Worm (Caenorhabditis elegans) whole organism, late embryonic: ENCODE results near the gene srm-2.

Source experiments
- fkh-10 ChIP-seq: fragments of 150-350 bp; optimal IDR thresholded peaks from 2 replicates; lab custom pipeline; 2014; ENCODE audit warnings: missing biosample characterization, missing genetic modification reagents, missing genetic modification characterization
- pha-4 ChIP-seq: fragments of 150-350 bp; optimal IDR thresholded peaks from 2 replicates; lab custom pipeline; 2018; ENCODE audit warnings: missing biosample characterization, missing genetic modification reagents, missing genetic modification characterization
- sox-4 ChIP-seq: sonication (generic microtip); optimal IDR thresholded peaks from 2 replicates; lab custom pipeline; 2017; ENCODE audit warnings: mild to moderate bottlenecking, missing genetic modification characterization, inconsistent platforms, missing compliant biosample characterization

DNA sequence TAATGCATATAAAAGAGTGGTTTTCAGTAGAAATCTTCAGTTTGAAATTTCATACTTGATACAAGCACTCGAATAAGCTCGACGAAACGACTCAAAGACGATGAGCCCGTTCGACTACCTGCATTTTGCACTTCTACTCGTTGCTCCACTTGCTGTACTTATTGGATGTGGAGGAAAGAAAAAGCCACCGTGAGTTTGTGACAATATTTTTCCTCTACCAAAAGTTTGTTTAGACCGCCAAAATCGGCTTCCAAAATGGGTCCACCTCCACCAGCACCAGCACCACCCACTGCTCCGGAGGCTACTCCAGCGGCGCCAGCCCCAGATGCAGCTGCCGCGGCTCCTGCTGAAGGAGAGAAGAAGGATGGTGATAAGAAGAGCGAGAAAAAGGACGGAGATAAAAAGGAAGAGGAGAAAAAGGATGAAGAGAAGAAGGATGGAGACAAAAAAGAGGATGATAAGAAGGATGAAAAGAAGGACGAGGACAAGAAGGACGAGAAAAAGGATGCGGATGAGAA, 31.2 kb upstream of the srm-2 start, which contains the start of gene E03H12.5:
- no peak for TF ChIP-seq pha-4 (tag; lab: Kevin White, UChicago)
- TF ChIP-seq fkh-10 = no peak
- TF ChIP-seq sox-4 = no peak
